Fruit fly (Drosophila melanogaster): ENCODE data around the gene Adh.

DNA sequence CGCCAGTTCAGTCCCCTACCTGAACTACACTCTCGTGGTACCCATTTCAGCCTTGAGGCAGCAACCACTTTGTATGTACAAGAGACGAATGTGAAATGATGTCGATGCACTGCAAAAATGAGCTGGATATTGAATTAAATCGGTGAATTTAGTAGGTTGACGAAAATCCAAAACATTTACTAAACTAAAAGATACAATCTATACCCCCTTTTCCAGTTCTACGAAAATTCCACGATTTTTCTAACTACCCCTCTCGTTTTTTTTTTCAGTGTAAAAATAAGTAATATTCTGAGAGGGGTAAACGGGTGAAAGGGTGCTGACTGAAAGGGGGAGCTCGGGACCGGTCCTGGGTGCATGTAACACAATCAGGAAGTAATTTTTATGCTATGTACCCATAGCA is 6.8 kb downstream of the Adh start:
- TF ChIP-seq Dll (optimal IDR thresholded peaks at IDR 0.05), result no peak
- no peak for TF ChIP-seq psq (optimal IDR thresholded peaks at IDR 0.05)
- TF ChIP-seq usp (GFP tag; optimal IDR thresholded peaks at IDR 0.05), result no peak
- TF ChIP-seq pan (optimal IDR thresholded peaks at IDR 0.05), result no peak
- TF ChIP-seq CG8478 (optimal IDR thresholded peaks at IDR 0.05), result no peak
- TF ChIP-seq EcR (GFP tag; optimal IDR thresholded peaks at IDR 0.05), result no peak

Measured in whole organism.